Worm (Caenorhabditis elegans): ENCODE data around the gene fbxb-74.

The fbxb-74 gene

DNA sequence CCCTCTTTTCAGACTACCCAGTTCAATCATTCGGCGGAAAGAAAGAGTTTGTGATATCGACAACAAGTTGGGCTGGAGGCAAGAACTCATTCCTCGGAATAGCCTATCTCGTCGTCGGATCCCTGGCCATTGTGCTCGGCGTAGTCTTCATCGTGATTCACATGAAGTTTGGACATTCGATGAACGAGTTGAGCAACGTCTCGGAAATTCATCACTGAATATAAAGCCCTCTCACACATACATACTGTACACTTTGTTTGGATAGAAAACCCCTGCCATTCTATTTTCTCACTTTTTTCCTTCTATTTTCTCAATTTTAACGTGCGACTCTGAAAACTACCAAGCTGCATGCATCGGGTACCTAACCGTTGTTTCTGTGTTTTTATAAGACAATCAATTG, 10.3 kb upstream of the fbxb-74 start, which contains the start of gene R08C7.12:
Gene R08C7.12, plus strand, starts transcription at position 301 of the 400 bp plus-strand sequence.
- no peak for TF ChIP-seq unc-62 (GFP tag; optimal IDR thresholded peaks at IDR 0.05)
- no peak for TF ChIP-seq irx-1 (tag; optimal IDR thresholded peaks at IDR 0.05)
- TF ChIP-seq sox-4 (tag; optimal IDR thresholded peaks at IDR 0.05): no peak
- TF ChIP-seq fkh-4 (tag; optimal IDR thresholded peaks at IDR 0.05; ENCODE audit: borderline replicate concordance): no peak
- TF ChIP-seq unc-30 (tag; optimal IDR thresholded peaks at IDR 0.05): no peak
- no peak for TF ChIP-seq unc-86 (tag; optimal IDR thresholded peaks at IDR 0.05)
- TF ChIP-seq tbx-2 (tag; optimal IDR thresholded peaks at IDR 0.05): no peak
- TF ChIP-seq unc-98 (GFP tag; IDR thresholded peaks at IDR 0.05): no peak
- no peak for TF ChIP-seq swsn-7 (tag; optimal IDR thresholded peaks at IDR 0.05)
- TF ChIP-seq alr-1 (tag; optimal IDR thresholded peaks at IDR 0.05; ENCODE audit: borderline replicate concordance): no peak
- TF ChIP-seq snpc-4 (tag; optimal IDR thresholded peaks at IDR 0.05): no peak

- no peak for TF ChIP-seq sptf-1 (tag; optimal IDR thresholded peaks at IDR 0.05)
- no peak for TF ChIP-seq fkh-10 (GFP tag; optimal IDR thresholded peaks at IDR 0.05)
- no peak for TF ChIP-seq efl-1 (optimal IDR thresholded peaks at IDR 0.05)
- peak in 1 of 2 experiments; percentile 52 for TF ChIP-seq efl-1 (GFP tag; optimal IDR thresholded peaks at IDR 0.05 in 1 of 2)
- no peak for TF ChIP-seq lin-13 (GFP tag; optimal IDR thresholded peaks at IDR 0.05)
- TF ChIP-seq sox-4 (tag; optimal IDR thresholded peaks at IDR 0.05): no peak
- peak; percentile 88 for TF ChIP-seq alr-1 (tag; optimal IDR thresholded peaks at IDR 0.05; ENCODE audit: borderline replicate concordance)
These were observed 9.3 kb upstream of the fbxb-74 start for ce11 chrIV:4448343-4448742.

ce11 chrIV:4447367-4447766, 8.3 kb upstream of the fbxb-74 start:
- TF ChIP-seq hlh-17 (GFP tag; optimal IDR thresholded peaks at IDR 0.05; ENCODE audit: borderline replicate concordance): no peak
- no peak for TF ChIP-seq jun-1 (tag; optimal IDR thresholded peaks at IDR 0.05)
- no peak for TF ChIP-seq grh-1 (GFP tag; IDR thresholded peaks at IDR 0.05)
- TF ChIP-seq fkh-8 (tag; optimal IDR thresholded peaks at IDR 0.05): no peak
- no peak for TF ChIP-seq hlh-4 (tag; optimal IDR thresholded peaks at IDR 0.05)
- TF ChIP-seq nhr-237 (tag; optimal IDR thresholded peaks at IDR 0.05): no peak
- no peak for TF ChIP-seq sup-37 (GFP tag; optimal IDR thresholded peaks at IDR 0.05)
- no peak for TF ChIP-seq ztf-11 (tag; optimal IDR thresholded peaks at IDR 0.05)
- no peak for TF ChIP-seq egl-13 (tag; optimal IDR thresholded peaks at IDR 0.05)
- TF ChIP-seq ceh-8 (GFP tag; optimal IDR thresholded peaks at IDR 0.05): no peak
- TF ChIP-seq ceh-82 (tag; optimal IDR thresholded peaks at IDR 0.05): no peak
- TF ChIP-seq pax-3 (tag; optimal IDR thresholded peaks at IDR 0.05): no peak
- no peak for TF ChIP-seq unc-86 (tag; optimal IDR thresholded peaks at IDR 0.05)
- no peak for TF ChIP-seq aha-1 (tag; optimal IDR thresholded peaks at IDR 0.05)
- no peak for TF ChIP-seq ces-1 (GFP tag; optimal IDR thresholded peaks at IDR 0.05)
- TF ChIP-seq elt-3 (tag; optimal IDR thresholded peaks at IDR 0.05): no peak
- TF ChIP-seq lin-15B (tag; optimal IDR thresholded peaks at IDR 0.05): no peak
- TF ChIP-seq irx-1 (tag; optimal IDR thresholded peaks at IDR 0.05): no peak

ce11 chrIV:4447284-4447366, 8.0 kb upstream of the fbxb-74 start, which contains the start of gene chat-1:
chat-1 (plus strand) TSS chrIV:4447331.
- TF ChIP-seq C16A3.4 (tag; optimal IDR thresholded peaks at IDR 0.05) (no peak), egl-13 (tag; optimal IDR thresholded peaks at IDR 0.05) (no peak), ceh-82 (tag; optimal IDR thresholded peaks at IDR 0.05) (no peak), ets-5 (GFP tag; IDR thresholded peaks at IDR 0.05) (no peak), C34B4.2 (tag; optimal IDR thresholded peaks at IDR 0.05) (no peak), unc-62 (GFP tag; optimal IDR thresholded peaks at IDR 0.05) (no peak), lin-13 (GFP tag; optimal IDR thresholded peaks at IDR 0.05) (no peak), nhr-90 (tag; optimal IDR thresholded peaks at IDR 0.05; ENCODE audit: poor library complexity) (no peak), aly-2 (tag; optimal IDR thresholded peaks at IDR 0.05) (no peak), irx-1 (tag; optimal IDR thresholded peaks at IDR 0.05) (no peak), ztf-4 (tag; optimal IDR thresholded peaks at IDR 0.05) (no peak), Y116A8C.19 (tag; optimal IDR thresholded peaks at IDR 0.05; ENCODE audit: borderline replicate concordance) (no peak), nhr-47 (tag; optimal IDR thresholded peaks at IDR 0.05) (no peak)

Data from whole organism, L1 larva.